Worm (Caenorhabditis elegans) whole organism, L4 larva: Measurements from ENCODE around the gene ddx-23.

ENCODE experiments used
- D1046.2 ChIP-seq: fragments of 200-800 bp; sonication (Bioruptor generic); IDR thresholded peaks from 2 replicates; pipeline ENCODE4 v1.3.6; 2022; ENCODE audit warnings: missing genetic modification characterization, missing compliant biosample characterization
- F37D6.2 ChIP-seq: sonication (generic microtip); optimal IDR thresholded peaks from 2 replicates; lab custom pipeline; 2016; ENCODE audit warnings: mild to moderate bottlenecking, missing genetic modification characterization, missing compliant biosample characterization
- Y48G9A.11 ChIP-seq: fragments of 200-800 bp; sonication (Bioruptor generic); IDR thresholded peaks from 2 replicates; pipeline ENCODE4 v1.3.6; 2022; ENCODE audit warnings: missing genetic modification reagents, missing genetic modification characterization, missing compliant biosample characterization
- aha-1 ChIP-seq: fragments of 150-350 bp; peaks from one replicate; lab custom pipeline; 2014; ENCODE audit warnings: missing biosample characterization, missing genetic modification characterization
- arid-1 ChIP-seq: fragments of 200-800 bp; sonication (Bioruptor generic); conservative IDR thresholded peaks from 2 replicates; pipeline ENCODE4 v1.3.6; 2022; ENCODE audit warnings: missing genetic modification reagents, missing genetic modification characterization, missing compliant biosample characterization
- ceh-20 ChIP-seq: fragments of 200-800 bp; sonication (Bioruptor generic); IDR thresholded peaks from 2 replicates; pipeline ENCODE4 v1.3.6; 2022; ENCODE audit warnings: missing genetic modification reagents, missing genetic modification characterization, missing compliant biosample characterization
- ceh-32 ChIP-seq: sonication (generic microtip); optimal IDR thresholded peaks from 2 replicates; lab custom pipeline; 2016; ENCODE audit warnings: mild to moderate bottlenecking, missing genetic modification characterization, missing compliant biosample characterization; ENCODE audit not compliant: poor library complexity
- ctbp-1 ChIP-seq: fragments of 200-800 bp; sonication (Bioruptor generic); IDR thresholded peaks from 2 replicates; pipeline ENCODE4 v1.3.6; 2022; ENCODE audit warnings: missing genetic modification reagents, missing genetic modification characterization, missing compliant biosample characterization
- daf-16 ChIP-seq, 3 experiments: sonication (generic microtip); optimal IDR thresholded peaks; 2 replicates each; lab custom pipeline; 2016 to 2017; ENCODE audit warnings: missing genetic modification characterization in 3 of 3, missing genetic modification reagents in 3 of 3, mild to moderate bottlenecking in 2 of 3, missing compliant biosample characterization in 2 of 3, missing biosample characterization in 1 of 3, moderate library complexity in 1 of 3
- dmd-6 ChIP-seq: fragments of 200-800 bp; sonication (Bioruptor generic); IDR thresholded peaks from 2 replicates; pipeline ENCODE4 v1.3.6; 2022; ENCODE audit warnings: missing genetic modification reagents, missing genetic modification characterization, missing compliant biosample characterization
- dpl-1 ChIP-seq: fragments of 150-350 bp; optimal IDR thresholded peaks from 2 replicates; lab custom pipeline; 2014; ENCODE audit warnings: missing biosample characterization, missing genetic modification reagents, missing genetic modification characterization
- dve-1 ChIP-seq: sonication (generic microtip); optimal IDR thresholded peaks from 2 replicates; lab custom pipeline; 2017; ENCODE audit warnings: antibody characterized with exemption, mild to moderate bottlenecking, missing genetic modification characterization, missing compliant biosample characterization; ENCODE audit not compliant: insufficient read depth
- hif-1 ChIP-seq, 2 experiments: sonication (generic microtip); optimal IDR thresholded peaks; 2 replicates each; lab custom pipeline; 2016 to 2017; ENCODE audit warnings: missing compliant biosample characterization in 2 of 2, missing genetic modification characterization in 2 of 2, missing genetic modification reagents in 2 of 2, missing genotype in 2 of 2, mild to moderate bottlenecking in 1 of 2
- hlh-11 ChIP-seq: fragments of 200-800 bp; sonication (Bioruptor generic); optimal IDR thresholded peaks from 2 replicates; lab custom pipeline; 2018; ENCODE audit warnings: mild to moderate bottlenecking, missing genetic modification characterization, missing compliant biosample characterization
- hlh-30 ChIP-seq: sonication (generic microtip); optimal IDR thresholded peaks from 2 replicates; lab custom pipeline; 2017; ENCODE audit warnings: antibody characterized with exemption, mild to moderate bottlenecking, missing genetic modification characterization, missing compliant biosample characterization; ENCODE audit not compliant: insufficient read depth
- jun-1 ChIP-seq: fragments of 150-350 bp; optimal IDR thresholded peaks from 2 replicates; lab custom pipeline; 2014; ENCODE audit warnings: missing biosample characterization, missing genetic modification reagents, missing genetic modification characterization
- lin-1 ChIP-seq: fragments of 200-800 bp; sonication (Bioruptor generic); IDR thresholded peaks from 2 replicates; pipeline ENCODE4 v1.3.6; 2022; ENCODE audit warnings: missing genetic modification reagents, missing genetic modification characterization, missing compliant biosample characterization
- lin-38 ChIP-seq: fragments of 200-800 bp; sonication (Bioruptor generic); IDR thresholded peaks from 2 replicates; pipeline ENCODE4 v1.3.6; 2022; ENCODE audit warnings: missing genetic modification reagents, missing genetic modification characterization, missing compliant biosample characterization
- madf-9 ChIP-seq: fragments of 200-800 bp; sonication (Bioruptor generic); conservative IDR thresholded peaks from 2 replicates; pipeline ENCODE4 v1.3.6; 2022; ENCODE audit warnings: missing genetic modification reagents, missing genetic modification characterization, missing compliant biosample characterization
- mdl-1 ChIP-seq, 2 experiments: fragments of 150-350 bp in 1 of 2; sonication (generic microtip) in 1 of 2; optimal IDR thresholded peaks; 2 replicates each; lab custom pipeline; 2014 to 2017; ENCODE audit warnings: missing biosample characterization in 2 of 2, missing genetic modification characterization in 2 of 2
- mxl-2 ChIP-seq: fragments of 200-800 bp; sonication (Bioruptor generic); conservative IDR thresholded peaks from 2 replicates; pipeline ENCODE4 v1.3.6; 2022; ENCODE audit warnings: missing genetic modification reagents, missing genetic modification characterization, missing compliant biosample characterization
- nhr-11 ChIP-seq: fragments of 150-350 bp; optimal IDR thresholded peaks from 2 replicates; lab custom pipeline; 2014; ENCODE audit warnings: missing biosample characterization, missing genetic modification characterization
- nhr-237 ChIP-seq: sonication (generic microtip); optimal IDR thresholded peaks from 2 replicates; lab custom pipeline; 2017; ENCODE audit warnings: missing biosample characterization, missing genetic modification characterization
- nhr-28 ChIP-seq: fragments of 150-350 bp; optimal IDR thresholded peaks from 2 replicates; lab custom pipeline; 2014; ENCODE audit warnings: missing biosample characterization, missing genetic modification characterization
- nhr-6 ChIP-seq: fragments of 150-350 bp; optimal IDR thresholded peaks from 2 replicates; lab custom pipeline; 2014; ENCODE audit warnings: missing biosample characterization, missing genetic modification characterization
- nhr-76 ChIP-seq: fragments of 150-350 bp; optimal IDR thresholded peaks from 2 replicates; lab custom pipeline; 2014; ENCODE audit warnings: missing biosample characterization, missing genetic modification characterization
- php-3 ChIP-seq: fragments of 200-800 bp; sonication (Bioruptor generic); IDR thresholded peaks from 2 replicates; pipeline ENCODE4 v1.3.6; 2022; ENCODE audit warnings: missing genetic modification reagents, missing genetic modification characterization, missing compliant biosample characterization
- pqm-1 ChIP-seq: sonication (generic microtip); optimal IDR thresholded peaks from 2 replicates; lab custom pipeline; 2017; ENCODE audit warnings: missing biosample characterization, missing genetic modification characterization
- rbr-2 ChIP-seq: sonication (generic microtip); optimal IDR thresholded peaks from 2 replicates; lab custom pipeline; 2016; ENCODE audit warnings: missing genotype, missing genetic modification characterization, missing compliant biosample characterization
- sdz-12 ChIP-seq: fragments of 200-800 bp; sonication (Bioruptor generic); optimal IDR thresholded peaks from 2 replicates; lab custom pipeline; 2018; ENCODE audit warnings: mild to moderate bottlenecking, missing genetic modification characterization, missing compliant biosample characterization
- set-16 ChIP-seq: fragments of 200-800 bp; sonication (Bioruptor generic); IDR thresholded peaks from 2 replicates; pipeline ENCODE4 v1.3.6; 2022; ENCODE audit warnings: missing genetic modification reagents, missing genetic modification characterization, missing compliant biosample characterization
- skn-1 ChIP-seq: fragments of 150-350 bp; optimal IDR thresholded peaks from 2 replicates; lab custom pipeline; 2014; ENCODE audit warnings: missing biosample characterization, missing genetic modification characterization
- snpc-4 ChIP-seq: fragments of 150-350 bp; optimal IDR thresholded peaks from 2 replicates; lab custom pipeline; 2014; ENCODE audit warnings: missing biosample characterization, missing genetic modification characterization
- tag-97 ChIP-seq: fragments of 200-800 bp; sonication (Bioruptor generic); IDR thresholded peaks from 2 replicates; pipeline ENCODE4 v1.3.6; 2022; ENCODE audit warnings: missing genetic modification characterization, missing compliant biosample characterization
- tra-1 ChIP-seq: fragments of 200-800 bp; sonication (Bioruptor generic); IDR thresholded peaks from 2 replicates; pipeline ENCODE4 v1.3.6; 2022; ENCODE audit warnings: missing genetic modification reagents, missing genetic modification characterization, missing compliant biosample characterization
- unc-39 ChIP-seq: sonication (generic microtip); optimal IDR thresholded peaks from 2 replicates; lab custom pipeline; 2017; ENCODE audit warnings: missing biosample characterization, missing genetic modification characterization
- unc-62 ChIP-seq, 3 experiments: fragments of 150-350 bp in 1 of 3; sonication (generic microtip); optimal IDR thresholded peaks in 2 of 3; peaks in 1 of 3; 1 replicate in 1 of 3; 2 replicates in 2 of 3; lab custom pipeline; 2014 to 2017; ENCODE audit warnings: missing biosample characterization in 3 of 3, missing genetic modification characterization in 3 of 3, missing genetic modification reagents in 3 of 3, missing genotype in 1 of 3
- vab-7 ChIP-seq: fragments of 200-800 bp; sonication (Bioruptor generic); IDR thresholded peaks from 2 replicates; pipeline ENCODE4 v1.3.6; 2022; ENCODE audit warnings: missing genetic modification reagents, missing genetic modification characterization, missing compliant biosample characterization
- zfp-3 ChIP-seq: fragments of 200-800 bp; sonication (Bioruptor generic); conservative IDR thresholded peaks from 2 replicates; pipeline ENCODE4 v1.3.6; 2022; ENCODE audit warnings: missing genetic modification reagents, missing genetic modification characterization, missing compliant biosample characterization

ddx-23 gene

DNA sequence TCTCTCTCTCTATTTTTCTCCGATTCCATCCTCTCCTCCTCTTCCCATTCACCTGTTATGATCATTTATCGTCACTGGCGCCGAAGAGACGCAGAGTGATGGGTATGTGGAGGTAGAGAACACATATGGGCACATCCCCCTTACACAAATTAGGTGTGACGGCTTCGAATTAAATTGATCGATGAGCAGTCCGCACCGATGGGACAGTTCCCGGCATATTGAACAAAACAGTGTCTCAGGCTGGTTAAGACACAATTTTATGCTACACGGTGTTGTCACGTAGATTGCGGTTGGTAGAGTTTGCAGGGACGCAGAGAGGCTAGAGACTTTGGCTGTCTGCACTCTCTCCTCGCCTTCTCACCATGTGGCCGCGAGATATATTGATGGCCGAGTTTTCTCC lies 38.3 kb downstream of the ddx-23 start, which contains the start of gene R12B2.7 (continued):
- TF ChIP-seq arid-1 (GFP tag; lab: Robert Waterston, UW), result no peak
- no peak for TF ChIP-seq nhr-76 (tag; lab: Kevin White, UChicago)
- no peak for TF ChIP-seq F37D6.2 (tag; lab: Kevin White, UChicago)
- no peak for TF ChIP-seq hif-1 (tag; optimal IDR thresholded peaks at IDR 0.05; lab: Kevin White, UChicago)
- no peak for TF ChIP-seq dpl-1 (GFP tag; lab: Kevin White, UChicago)
- TF ChIP-seq nhr-237 (tag; lab: Kevin White, UChicago), result no peak
- TF ChIP-seq nhr-6 (tag; lab: Kevin White, UChicago), result no peak
- TF ChIP-seq Y48G9A.11 (GFP tag; lab: Robert Waterston, UW), result no peak
- TF ChIP-seq php-3, result no peak
- TF ChIP-seq lin-38 (GFP tag; lab: Robert Waterston, UW), result no peak
- no peak for TF ChIP-seq dve-1
- no peak for TF ChIP-seq nhr-11
- peak; percentile 21; the same call in 1 of the 2 replicates for TF ChIP-seq dmd-6 (GFP tag; lab: Robert Waterston, UW)
- no peak for TF ChIP-seq unc-39
- TF ChIP-seq zfp-3 (GFP tag; lab: Robert Waterston, UW), result no peak

DNA sequence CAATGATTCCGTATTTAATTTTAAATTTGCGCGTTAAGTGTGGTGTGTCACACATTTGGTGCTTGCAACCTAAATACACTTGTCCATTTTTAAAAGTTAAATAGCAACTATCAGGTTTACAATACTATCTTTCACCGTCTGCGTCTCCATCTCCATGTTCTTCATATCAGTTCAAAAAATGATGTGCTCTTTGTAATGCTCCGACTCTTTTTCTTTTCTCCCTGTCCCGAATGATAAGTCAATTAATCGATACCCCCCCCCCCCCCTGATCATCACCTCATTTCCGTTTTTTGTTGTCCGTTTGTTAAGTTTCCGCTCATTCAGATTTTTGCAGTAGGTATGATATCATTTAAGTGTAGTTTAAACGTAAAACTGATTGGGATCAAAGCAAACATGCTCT lies 39.0 kb downstream of the ddx-23 start:
- TF ChIP-seq nhr-28 (tag; lab: Kevin White, UChicago) (peak; percentile 47), snpc-4 (tag; lab: Kevin White, UChicago) (no peak), dmd-6 (GFP tag; lab: Robert Waterston, UW) (peak; percentile 62), dve-1 (peak; percentile 40), ceh-32 (tag; lab: Kevin White, UChicago) (no peak), php-3 (peak; percentile 26; the same call in 1 of the 2 replicates), lin-1 (GFP tag; lab: Robert Waterston, UW) (peak; percentile 53; the same call in 1 of the 2 replicates), pqm-1 (peak; percentile 57), daf-16 (GFP tag; optimal IDR thresholded peaks at IDR 0.05; lab: Kevin White, UChicago) (no peak), daf-16 (tag; optimal IDR thresholded peaks at IDR 0.05; lab: Kevin White, UChicago) (peak; percentile 22), hlh-11 (tag; lab: Kevin White, UChicago) (peak; percentile 27)

DNA sequence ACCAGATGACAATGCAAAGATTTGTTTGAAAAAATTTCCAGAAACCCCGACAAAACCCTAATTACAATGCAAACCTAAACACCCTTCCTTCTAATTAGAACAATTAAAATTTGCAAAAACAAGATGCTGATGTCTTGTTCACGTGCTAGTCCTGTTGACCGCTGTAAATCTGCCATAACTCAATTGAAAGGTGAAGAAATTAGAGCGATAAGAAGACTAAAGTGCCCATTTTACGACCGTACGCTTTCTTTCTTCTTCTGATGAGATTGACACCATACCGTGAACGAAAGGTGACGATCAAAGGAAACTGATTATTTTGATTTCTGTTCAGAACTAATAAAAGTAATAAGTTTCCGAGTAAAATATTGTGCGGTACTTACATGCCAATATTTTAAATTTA lies 39.6 kb downstream of the ddx-23 start:
- TF ChIP-seq vab-7 (GFP tag; lab: Robert Waterston, UW) (no peak), jun-1 (tag; lab: Kevin White, UChicago) (no peak), madf-9 (GFP tag; lab: Robert Waterston, UW) (no peak), aha-1 (tag; lab: Kevin White, UChicago) (no peak), mxl-2 (GFP tag; lab: Robert Waterston, UW) (no peak), sdz-12 (GFP tag; lab: Kevin White, UChicago) (no peak), ctbp-1 (GFP tag; lab: Robert Waterston, UW) (no peak), daf-16 (GFP tag; optimal IDR thresholded peaks at IDR 0.05; lab: Kevin White, UChicago) (no peak), daf-16 (tag; optimal IDR thresholded peaks at IDR 0.05; lab: Kevin White, UChicago) (peak; percentile 28), set-16 (GFP tag; lab: Robert Waterston, UW) (no peak), tag-97 (no peak), rbr-2 (tag; lab: Kevin White, UChicago) (no peak), ceh-20 (GFP tag; lab: Robert Waterston, UW) (peak; percentile 95), skn-1 (tag; lab: Kevin White, UChicago) (no peak), nhr-28 (tag; lab: Kevin White, UChicago) (peak; percentile 32), tra-1 (GFP tag; lab: Robert Waterston, UW) (peak; percentile 96), hlh-11 (tag; lab: Kevin White, UChicago) (peak; percentile 61), hlh-30 (tag; lab: Kevin White, UChicago) (peak; percentile 9), D1046.2 (GFP tag; lab: Robert Waterston, UW) (no peak), unc-62 (GFP tag; optimal IDR thresholded peaks at IDR 0.05 in 1 of 2; lab: Kevin White, UChicago) (peak in 1 of 2 experiments; percentile 22), unc-62 (tag; optimal IDR thresholded peaks at IDR 0.05; lab: Kevin White, UChicago) (no peak), php-3 (peak; percentile 99), lin-38 (GFP tag; lab: Robert Waterston, UW) (no peak), dmd-6 (GFP tag; lab: Robert Waterston, UW) (peak; percentile 92), dve-1 (peak; percentile 49), mdl-1 (tag; optimal IDR thresholded peaks at IDR 0.05; lab: Kevin White, UChicago) (no peak)
